Worm (Caenorhabditis elegans): ENCODE measurements around the gene B0303.11.

DNA sequence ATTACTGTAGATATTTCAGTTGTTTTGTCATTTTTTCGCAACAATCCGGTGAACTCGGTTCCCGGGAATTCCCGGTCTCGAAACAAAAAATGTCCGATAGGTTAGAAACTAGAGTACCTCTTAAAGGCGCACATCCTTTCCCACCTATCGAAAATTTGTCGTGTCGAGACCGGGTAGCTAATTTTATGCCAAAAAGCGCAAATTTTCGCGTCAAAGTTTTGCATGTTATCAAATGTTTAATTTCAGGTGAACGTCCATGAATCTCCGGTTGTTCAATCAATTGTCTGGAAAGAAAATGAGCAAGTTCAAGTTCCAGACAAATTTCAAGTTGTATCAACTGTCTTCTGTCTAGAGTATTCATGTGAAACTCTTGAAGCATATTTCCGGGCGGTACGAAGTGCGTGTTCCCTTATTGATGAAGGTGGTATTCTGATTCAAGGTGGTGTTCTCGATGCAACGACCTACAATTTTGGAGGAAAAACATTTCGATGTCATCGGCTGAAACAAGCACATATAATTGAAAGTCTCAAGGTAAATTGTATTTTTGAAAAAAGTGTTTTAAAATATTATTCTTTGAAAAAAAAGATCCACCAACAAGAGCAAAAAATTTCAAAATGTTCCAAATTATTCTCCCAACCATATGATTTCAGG, 24.5 kb downstream of the B0303.11 start:
- TF ChIP-seq hmbx-1 (tag; optimal IDR thresholded peaks at IDR 0.05) (no peak), ama-1 (optimal IDR thresholded peaks at IDR 0.05) (no peak)
